Worm (Caenorhabditis elegans) whole organism, late embryonic: ENCODE data around the gene din-1.

Experiments used
- T23F11.4 ChIP-seq: fragments of 200-800 bp; sonication (Bioruptor generic); optimal IDR thresholded peaks from 2 replicates; lab custom pipeline; 2018; ENCODE audit warnings: mild to moderate bottlenecking, missing genetic modification characterization, missing compliant biosample characterization
- Y22D7AL.16 ChIP-seq: sonication (generic microtip); optimal IDR thresholded peaks from 2 replicates; lab custom pipeline; 2016; ENCODE audit warnings: missing genetic modification characterization, missing compliant biosample characterization
- ama-1 ChIP-seq: fragments of 150-350 bp; optimal IDR thresholded peaks from 2 replicates; lab custom pipeline; 2014
- ceh-30 ChIP-seq: fragments of 150-350 bp; optimal IDR thresholded peaks from 2 replicates; lab custom pipeline; 2014; ENCODE audit warnings: missing biosample characterization, missing genetic modification characterization
- che-1 ChIP-seq: sonication (generic microtip); optimal IDR thresholded peaks from 2 replicates; lab custom pipeline; 2016; ENCODE audit warnings: mild to moderate bottlenecking, missing genetic modification characterization, missing compliant biosample characterization
- elt-2 ChIP-seq: sonication (generic microtip); optimal IDR thresholded peaks from 2 replicates; lab custom pipeline; 2016; ENCODE audit warnings: missing genetic modification reagents, missing genetic modification characterization, missing compliant biosample characterization
- fkh-6 ChIP-seq: sonication (generic microtip); optimal IDR thresholded peaks from 2 replicates; lab custom pipeline; 2016; ENCODE audit warnings: missing genetic modification characterization, missing compliant biosample characterization
- hlh-8 ChIP-seq: sonication (generic microtip); optimal IDR thresholded peaks from 2 replicates; lab custom pipeline; 2016; ENCODE audit warnings: missing genotype, missing genetic modification characterization, missing compliant biosample characterization
- pha-4 ChIP-seq: fragments of 150-350 bp; optimal IDR thresholded peaks from 2 replicates; lab custom pipeline; 2018; ENCODE audit warnings: missing biosample characterization, missing genetic modification reagents, missing genetic modification characterization
- sox-4 ChIP-seq: sonication (generic microtip); optimal IDR thresholded peaks from 2 replicates; lab custom pipeline; 2017; ENCODE audit warnings: mild to moderate bottlenecking, missing genetic modification characterization, inconsistent platforms, missing compliant biosample characterization
- tbx-2 ChIP-seq: sonication (generic microtip); optimal IDR thresholded peaks from 2 replicates; lab custom pipeline; 2016; ENCODE audit warnings: missing genetic modification characterization, missing compliant biosample characterization
- unc-55 ChIP-seq: sonication (generic microtip); optimal IDR thresholded peaks from 2 replicates; lab custom pipeline; 2017; ENCODE audit warnings: missing biosample characterization, missing genetic modification reagents, missing genetic modification characterization

DNA sequence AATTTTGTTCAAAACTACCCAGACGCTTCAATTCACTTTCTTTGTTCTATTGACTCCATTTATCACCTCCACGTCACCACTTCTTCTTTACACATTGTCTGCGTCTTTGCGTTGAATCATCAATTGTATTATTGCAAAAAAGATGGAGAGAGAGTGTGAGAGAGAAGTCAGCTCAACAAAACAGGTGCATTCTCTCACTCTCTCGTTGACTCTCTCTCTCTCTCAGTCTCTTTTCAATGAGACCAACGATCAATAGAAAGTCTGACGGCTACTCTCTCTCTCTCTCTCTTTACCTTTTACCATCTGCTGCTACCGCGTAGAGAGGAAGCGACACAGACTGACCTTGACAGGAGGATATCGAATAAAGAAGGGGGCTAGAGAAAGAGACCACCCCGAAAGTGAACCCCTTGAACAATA lies 2.3 kb upstream of the din-1 start:
- peak; percentile 56 for TF ChIP-seq tbx-2
- TF ChIP-seq unc-55 = peak; percentile 87
- no peak for TF ChIP-seq ceh-30 (tag; lab: Kevin White, UChicago)
- TF ChIP-seq ama-1 (lab: Kevin White, UChicago) = peak; percentile 81
- TF ChIP-seq Y22D7AL.16 = peak; percentile 36
- TF ChIP-seq fkh-6 (tag; lab: Kevin White, UChicago) = no peak
- peak; percentile 35 for TF ChIP-seq hlh-8
- no peak for TF ChIP-seq T23F11.4 (GFP tag; lab: Kevin White, UChicago)
- TF ChIP-seq pha-4 (tag; lab: Kevin White, UChicago) = no peak
- TF ChIP-seq elt-2 (tag; lab: Kevin White, UChicago) = no peak
- TF ChIP-seq sox-4 = no peak
- no peak for TF ChIP-seq che-1
